Fruit fly (Drosophila melanogaster) whole organism, embryonic: ENCODE measurements around the gene Or7a.

ENCODE experiments used
- Ada2b ChIP-seq: fragments of 200-800 bp; sonication (Bioruptor generic); IDR thresholded peaks from 2 replicates; pipeline ENCODE4 v1.3.6; 2022; ENCODE audit warnings: missing biosample characterization, missing genetic modification characterization
- Adf1 ChIP-seq: fragments of 200-800 bp; sonication (Bioruptor generic); IDR thresholded peaks from 2 replicates; pipeline ENCODE4 v1.3.6; 2022; ENCODE audit warnings: missing biosample characterization, missing genetic modification characterization
- Blimp-1 ChIP-seq: fragments of 200-800 bp; sonication (Bioruptor generic); optimal IDR thresholded peaks from 3 replicates; lab custom pipeline; 2018; ENCODE audit warnings: missing biosample characterization, missing genetic modification characterization, mild to moderate bottlenecking, moderate library complexity, missing genetic modification reagents
- CG13624 ChIP-seq: fragments of 200-800 bp; sonication (Bioruptor generic); optimal IDR thresholded peaks from 2 replicates; lab custom pipeline; 2016; ENCODE audit warnings: missing biosample characterization, missing genetic modification characterization
- CG13775 ChIP-seq: fragments of 200-800 bp; sonication (Bioruptor generic); optimal IDR thresholded peaks from 3 replicates; lab custom pipeline; 2017; ENCODE audit warnings: missing biosample characterization, mild to moderate bottlenecking, missing genetic modification characterization
- CG13894 ChIP-seq: fragments of 200-800 bp; sonication (Bioruptor generic); optimal IDR thresholded peaks from 3 replicates; lab custom pipeline; 2018; ENCODE audit warnings: missing biosample characterization, mild to moderate bottlenecking, missing genetic modification characterization, moderate library complexity
- CG14710 ChIP-seq: fragments of 200-800 bp; sonication (Bioruptor generic); optimal IDR thresholded peaks from 3 replicates; lab custom pipeline; 2019; ENCODE audit warnings: missing biosample characterization, mild to moderate bottlenecking, missing genetic modification characterization, moderate library complexity
- CG17359 ChIP-seq: fragments of 200-800 bp; sonication (Bioruptor generic); optimal IDR thresholded peaks from 3 replicates; lab custom pipeline; 2018; ENCODE audit warnings: missing biosample characterization, mild to moderate bottlenecking, missing genetic modification characterization, moderate library complexity
- CG18599 ChIP-seq: fragments of 200-800 bp; sonication (Bioruptor generic); optimal IDR thresholded peaks from 3 replicates; lab custom pipeline; 2017; ENCODE audit warnings: missing biosample characterization, missing genetic modification characterization, mild to moderate bottlenecking, moderate library complexity, missing genetic modification reagents
- CG31224 ChIP-seq: fragments of 200-800 bp; sonication (Bioruptor generic); IDR thresholded peaks from 2 replicates; pipeline ENCODE4 v1.3.6; 2022; ENCODE audit warnings: missing biosample characterization, missing genetic modification characterization
- CG34376 ChIP-seq: fragments of 200-800 bp; sonication (Bioruptor generic); optimal IDR thresholded peaks from 2 replicates; lab custom pipeline; 2018; ENCODE audit warnings: missing biosample characterization, mild to moderate bottlenecking, missing genetic modification characterization
- CG3847 ChIP-seq: fragments of 200-800 bp; sonication (Bioruptor generic); IDR thresholded peaks from 2 replicates; pipeline ENCODE4 v1.3.6; 2022; ENCODE audit warnings: missing biosample characterization, missing genetic modification characterization
- CG6854 ChIP-seq: fragments of 200-800 bp; sonication (Bioruptor generic); optimal IDR thresholded peaks from 3 replicates; lab custom pipeline; 2017; ENCODE audit warnings: missing biosample characterization, mild to moderate bottlenecking, missing genetic modification characterization
- CG7357 ChIP-seq: fragments of 200-800 bp; sonication (Bioruptor generic); IDR thresholded peaks from 3 replicates; pipeline ENCODE4 v1.3.6; 2022; ENCODE audit warnings: missing biosample characterization, missing genetic modification characterization
- CG7963 ChIP-seq: fragments of 200-800 bp; sonication (Bioruptor generic); IDR thresholded peaks from 3 replicates; pipeline ENCODE4 v1.3.6; 2022; ENCODE audit warnings: missing biosample characterization, missing genetic modification characterization; ENCODE audit not compliant: partially characterized antibody
- CG7987 ChIP-seq: fragments of 200-800 bp; sonication (Bioruptor generic); optimal IDR thresholded peaks from 2 replicates; lab custom pipeline; 2018; ENCODE audit warnings: missing biosample characterization, mild to moderate bottlenecking, missing genetic modification characterization, moderate library complexity
- CG9437 ChIP-seq: fragments of 200-800 bp; sonication (Bioruptor generic); optimal IDR thresholded peaks from 2 replicates; lab custom pipeline; 2018; ENCODE audit warnings: missing biosample characterization, mild to moderate bottlenecking, missing genetic modification characterization
- Chrac-16 ChIP-seq: fragments of 200-800 bp; sonication (Bioruptor generic); optimal IDR thresholded peaks from 3 replicates; lab custom pipeline; 2016; ENCODE audit warnings: missing biosample characterization, missing genetic modification characterization
- CkIIα-i1 ChIP-seq: fragments of 200-800 bp; sonication (Bioruptor generic); IDR thresholded peaks from 2 replicates; pipeline ENCODE4 v1.3.6; 2022; ENCODE audit warnings: missing biosample characterization, missing genetic modification characterization
- D19B ChIP-seq: fragments of 200-800 bp; sonication (Bioruptor generic); optimal IDR thresholded peaks from 2 replicates; lab custom pipeline; 2017; ENCODE audit warnings: missing biosample characterization, mild to moderate bottlenecking, missing genetic modification characterization
- Dref ChIP-seq: fragments of 200-800 bp; sonication (Bioruptor generic); IDR thresholded peaks from 2 replicates; pipeline ENCODE4 v1.3.6; 2022; ENCODE audit warnings: missing biosample characterization, missing genetic modification characterization
- Eip74EF ChIP-seq, 2 experiments: fragments of 200-800 bp in 1 of 2; fragments of >200 bp in 1 of 2; sonication (Bioruptor generic) in 1 of 2; optimal IDR thresholded peaks; 2 replicates each; lab custom pipeline; 2017 to 2019; ENCODE audit warnings: missing biosample characterization in 2 of 2, missing genetic modification characterization in 2 of 2, mild to moderate bottlenecking in 1 of 2, moderate library complexity in 1 of 2
- Ets97D ChIP-seq: fragments of 200-800 bp; sonication (Bioruptor generic); optimal IDR thresholded peaks from 3 replicates; lab custom pipeline; 2016; ENCODE audit warnings: missing biosample characterization, missing genetic modification characterization
- H2.0 ChIP-seq: fragments of 200-800 bp; sonication (Bioruptor generic); IDR thresholded peaks from 2 replicates; pipeline ENCODE4 v1.3.6; 2022; ENCODE audit warnings: missing biosample characterization, missing genetic modification characterization
- Hmr ChIP-seq: fragments of 200-800 bp; sonication (Bioruptor generic); optimal IDR thresholded peaks from 3 replicates; lab custom pipeline; 2017; ENCODE audit warnings: mild to moderate bottlenecking, missing biosample characterization, missing genetic modification reagents, missing genetic modification characterization
- Jarid2 ChIP-seq: fragments of 200-800 bp; sonication (Bioruptor generic); optimal IDR thresholded peaks from 3 replicates; lab custom pipeline; 2017; ENCODE audit warnings: mild to moderate bottlenecking, missing biosample characterization, missing genetic modification reagents, missing genetic modification characterization
- Med ChIP-seq: fragments of 200-800 bp; sonication (Bioruptor generic); peaks from one replicate; lab custom pipeline; 2016; ENCODE audit warnings: missing biosample characterization, missing genetic modification characterization, mild to moderate bottlenecking, inconsistent platforms, moderate library complexity
- Myb ChIP-seq: fragments of 200-800 bp; sonication (Bioruptor generic); optimal IDR thresholded peaks from 2 replicates; lab custom pipeline; 2016; ENCODE audit warnings: missing biosample characterization, missing genetic modification characterization
- NC2α ChIP-seq: fragments of 200-800 bp; sonication (Bioruptor generic); optimal IDR thresholded peaks from 2 replicates; lab custom pipeline; 2016; ENCODE audit warnings: missing biosample characterization, missing genetic modification characterization
- Side ChIP-seq: fragments of 200-800 bp; sonication (Bioruptor generic); optimal IDR thresholded peaks from 2 replicates; lab custom pipeline; 2016; ENCODE audit warnings: missing biosample characterization, missing genetic modification characterization
- Tbp ChIP-seq: fragments of >200 bp; optimal IDR thresholded peaks from 2 replicates; lab custom pipeline; 2018; ENCODE audit warnings: missing biosample characterization, missing genetic modification characterization
- ara ChIP-seq: fragments of 200-800 bp; sonication (Bioruptor generic); IDR thresholded peaks from 2 replicates; pipeline ENCODE4 v1.3.6; 2022; ENCODE audit warnings: missing biosample characterization, missing genetic modification characterization
- ato ChIP-seq: fragments of 200-800 bp; sonication (Bioruptor generic); IDR thresholded peaks from 2 replicates; pipeline ENCODE4 v1.3.6; 2022; ENCODE audit warnings: missing biosample characterization, missing genetic modification characterization; ENCODE audit not compliant: partially characterized antibody
- cg ChIP-seq: fragments of 200-800 bp; sonication (Bioruptor generic); optimal IDR thresholded peaks from 3 replicates; lab custom pipeline; 2019; ENCODE audit warnings: missing biosample characterization, mild to moderate bottlenecking, missing genetic modification characterization, moderate library complexity
- ci ChIP-seq: fragments of 200-800 bp; sonication (Bioruptor generic); IDR thresholded peaks from 3 replicates; pipeline ENCODE4 v1.3.6; 2022; ENCODE audit warnings: missing biosample characterization, missing genetic modification characterization
- corto ChIP-seq: fragments of 200-800 bp; sonication (Bioruptor generic); optimal IDR thresholded peaks from 2 replicates; lab custom pipeline; 2016; ENCODE audit warnings: missing biosample characterization, mild to moderate bottlenecking, missing genetic modification characterization, moderate library complexity
- exex ChIP-seq: fragments of 200-800 bp; sonication (Bioruptor generic); optimal IDR thresholded peaks from 4 replicates; lab custom pipeline; 2018; ENCODE audit warnings: missing biosample characterization, mild to moderate bottlenecking, missing genetic modification characterization, moderate library complexity
- grn ChIP-seq: fragments of 200-800 bp; sonication (Bioruptor generic); optimal IDR thresholded peaks from 3 replicates; lab custom pipeline; 2017; ENCODE audit warnings: missing biosample characterization, missing genetic modification characterization
- ken ChIP-seq: fragments of 200-800 bp; sonication (Bioruptor generic); IDR thresholded peaks from 3 replicates; pipeline ENCODE4 v1.3.6; 2022; ENCODE audit warnings: missing biosample characterization, missing genetic modification characterization
- lab ChIP-seq: fragments of 200-800 bp; sonication (Bioruptor generic); optimal IDR thresholded peaks from 3 replicates; lab custom pipeline; 2017; ENCODE audit warnings: missing biosample characterization, missing genetic modification characterization, mild to moderate bottlenecking, moderate library complexity, missing genetic modification reagents
- mld ChIP-seq: fragments of 200-800 bp; sonication (Bioruptor generic); IDR thresholded peaks from 3 replicates; pipeline ENCODE4 v1.3.6; 2022; ENCODE audit warnings: missing biosample characterization, missing genetic modification characterization; ENCODE audit not compliant: partially characterized antibody
- odd ChIP-seq: fragments of 200-800 bp; sonication (Bioruptor generic); optimal IDR thresholded peaks from 2 replicates; lab custom pipeline; 2017; ENCODE audit warnings: missing biosample characterization, mild to moderate bottlenecking, missing genetic modification characterization
- sens-2 ChIP-seq: fragments of 200-800 bp; sonication (Bioruptor generic); IDR thresholded peaks from 2 replicates; pipeline ENCODE4 v1.3.6; 2022; ENCODE audit warnings: missing biosample characterization, missing genetic modification characterization
- sim ChIP-seq: fragments of 200-800 bp; sonication (Bioruptor generic); IDR thresholded peaks from 2 replicates; pipeline ENCODE4 v1.3.6; 2022; ENCODE audit warnings: missing biosample characterization, missing genetic modification characterization
- tap ChIP-seq: fragments of 200-800 bp; optimal IDR thresholded peaks from 3 replicates; lab custom pipeline; 2019; ENCODE audit warnings: missing biosample characterization, mild to moderate bottlenecking, missing genetic modification characterization, moderate library complexity
- tio ChIP-seq: fragments of 200-800 bp; sonication (Bioruptor generic); optimal IDR thresholded peaks from 2 replicates; lab custom pipeline; 2017; ENCODE audit warnings: missing biosample characterization, missing genetic modification characterization, inconsistent platforms
- unc-4 ChIP-seq: fragments of 200-800 bp; sonication (Bioruptor generic); IDR thresholded peaks from 2 replicates; pipeline ENCODE4 v1.3.6; 2022; ENCODE audit warnings: missing biosample characterization, missing genetic modification characterization; ENCODE audit not compliant: partially characterized antibody
- vvl ChIP-seq: fragments of 200-800 bp; sonication (Bioruptor generic); IDR thresholded peaks from 2 replicates; pipeline ENCODE4 v1.3.6; 2022; ENCODE audit warnings: missing biosample characterization, missing genetic modification characterization
- wdn ChIP-seq: fragments of 200-800 bp; sonication (Bioruptor generic); IDR thresholded peaks from 2 replicates; pipeline ENCODE4 v1.3.6; 2022; ENCODE audit warnings: missing biosample characterization, missing genetic modification characterization
- zfh1 ChIP-seq: fragments of 200-800 bp; sonication (Bioruptor generic); IDR thresholded peaks from 3 replicates; pipeline ENCODE4 v1.3.6; 2022; ENCODE audit warnings: missing biosample characterization, missing genetic modification characterization

Or7a gene

dm6 chrX:8115717-8116311 lies 49.7 kb downstream of the Or7a start, which contains the start of gene Gclc (continued):
- TF ChIP-seq CG7357 (GFP tag; lab: Robert Waterston, UW), result no peak
- no peak for TF ChIP-seq CkIIα-i1
- no peak for TF ChIP-seq mld (GFP tag; lab: Robert Waterston, UW)
- peak; percentile 24 for TF ChIP-seq lab (GFP tag; lab: Kevin White, UChicago)
- no peak for TF ChIP-seq CG14710 (tag; lab: Kevin White, UChicago)
- TF ChIP-seq CG34376 (GFP tag; lab: Kevin White, UChicago), result peak; percentile 41
- TF ChIP-seq CG13775, result no peak
- TF ChIP-seq unc-4 (GFP tag; lab: Robert Waterston, UW), result peak; percentile 52; the same call in 1 of the 2 replicates
- TF ChIP-seq Blimp-1 (GFP tag; lab: Kevin White, UChicago), result no peak
- no peak for TF ChIP-seq Side (GFP tag; lab: Kevin White, UChicago)
- no peak for TF ChIP-seq CG18599 (GFP tag; lab: Kevin White, UChicago)
- 0 out of 3 replicates have a peak, but pooled peaks have one; percentile 18 for TF ChIP-seq ken (GFP tag; lab: Robert Waterston, UW)
- peak; percentile 81 for TF ChIP-seq Med (GFP tag; lab: Kevin White, UChicago)
- TF ChIP-seq Ada2b (GFP tag; lab: Robert Waterston, UW), result no peak
- peak; percentile 60 for TF ChIP-seq Dref (GFP tag; lab: Robert Waterston, UW)
- peak; percentile 50 for TF ChIP-seq Hmr (GFP tag; lab: Kevin White, UChicago)
- TF ChIP-seq NC2α (GFP tag; lab: Kevin White, UChicago), result no peak
- TF ChIP-seq ato (GFP tag; lab: Robert Waterston, UW), result no peak
- TF ChIP-seq sim (GFP tag; lab: Robert Waterston, UW), result no peak
- TF ChIP-seq exex (tag; lab: Kevin White, UChicago), result peak; percentile 28
- TF ChIP-seq CG7987 (GFP tag; lab: Kevin White, UChicago), result no peak
- TF ChIP-seq CG9437 (GFP tag; lab: Kevin White, UChicago), result no peak
- peak; percentile 33; the same call in 1 of the 2 replicates for TF ChIP-seq vvl
- TF ChIP-seq cg, result peak; percentile 75
- no peak for TF ChIP-seq Adf1 (GFP tag; lab: Robert Waterston, UW)
- no peak for TF ChIP-seq ara (GFP tag; lab: Robert Waterston, UW)
- TF ChIP-seq CG3847, result 0 out of 2 replicates have a peak, but pooled peaks have one; percentile 30
- TF ChIP-seq tio (GFP tag; lab: Kevin White, UChicago), result no peak
- TF ChIP-seq grn (GFP tag; lab: Kevin White, UChicago), result no peak
- peak; percentile 10; the same call in 1 of the 3 replicates for TF ChIP-seq CG7963 (GFP tag; lab: Robert Waterston, UW)
- TF ChIP-seq wdn (GFP tag; lab: Robert Waterston, UW), result no peak
- no peak for TF ChIP-seq H2.0 (GFP tag; lab: Robert Waterston, UW)
- TF ChIP-seq CG31224, result no peak
- TF ChIP-seq ci, result 0 out of 3 replicates have a peak, but pooled peaks have one; percentile 37
- TF ChIP-seq Ets97D (GFP tag; lab: Kevin White, UChicago), result peak; percentile 36
- TF ChIP-seq Chrac-16 (GFP tag; lab: Kevin White, UChicago), result no peak
- TF ChIP-seq tap (tag; lab: Kevin White, UChicago), result no peak
- peak; percentile 18 for TF ChIP-seq Myb (GFP tag; lab: Kevin White, UChicago)
- TF ChIP-seq Eip74EF (GFP tag; optimal IDR thresholded peaks at IDR 0.05; lab: Kevin White, UChicago), result peak in 1 of 2 experiments; percentile 1
- peak; percentile 31 for TF ChIP-seq CG13894
- no peak for TF ChIP-seq CG6854 (GFP tag; lab: Kevin White, UChicago)
- peak; percentile 3 for TF ChIP-seq D19B
- TF ChIP-seq zfh1 (GFP tag; lab: Robert Waterston, UW), result no peak
- TF ChIP-seq sens-2 (GFP tag; lab: Robert Waterston, UW), result no peak
- no peak for TF ChIP-seq corto (GFP tag; lab: Kevin White, UChicago)
- TF ChIP-seq Jarid2 (GFP tag; lab: Kevin White, UChicago), result peak; percentile 56
- TF ChIP-seq CG17359 (tag; lab: Kevin White, UChicago), result no peak
- TF ChIP-seq Tbp (GFP tag; lab: Kevin White, UChicago), result no peak
- TF ChIP-seq odd, result peak; percentile 15
- no peak for TF ChIP-seq CG13624
